Worm (Caenorhabditis elegans) whole organism, young adult: ENCODE measurements around the gene aman-1.

ENCODE experiments used
- B0261.1 ChIP-seq: sonication (generic microtip); optimal IDR thresholded peaks from 2 replicates; lab custom pipeline; 2016; ENCODE audit warnings: mild to moderate bottlenecking, missing genetic modification characterization, moderate library complexity, missing compliant biosample characterization
- B0336.3 ChIP-seq: fragments of 200-800 bp; sonication (Bioruptor generic); IDR thresholded peaks from 2 replicates; pipeline ENCODE4 v1.3.6; 2022; ENCODE audit warnings: missing genetic modification characterization, missing compliant biosample characterization
- F22D6.2 ChIP-seq: sonication (generic microtip); optimal IDR thresholded peaks from 2 replicates; lab custom pipeline; 2016; ENCODE audit warnings: mild to moderate bottlenecking, missing genetic modification characterization, missing compliant biosample characterization
- F49E8.2 ChIP-seq: sonication (generic microtip); optimal IDR thresholded peaks from 3 replicates; lab custom pipeline; 2017; ENCODE audit warnings: missing genetic modification characterization, mild to moderate bottlenecking, missing compliant biosample characterization, antibody characterized with exemption, moderate library complexity; ENCODE audit not compliant: insufficient read depth
- K12H6.12 ChIP-seq: fragments of 200-800 bp; sonication (Bioruptor generic); optimal IDR thresholded peaks from 2 replicates; lab custom pipeline; 2018; ENCODE audit warnings: mild to moderate bottlenecking, missing genetic modification characterization, missing compliant biosample characterization
- T26A5.8 ChIP-seq: sonication (generic microtip); optimal IDR thresholded peaks from 2 replicates; lab custom pipeline; 2016; ENCODE audit warnings: missing genetic modification characterization, missing compliant biosample characterization
- Y56A3A.18 ChIP-seq: fragments of 200-800 bp; sonication (Bioruptor generic); IDR thresholded peaks from 2 replicates; pipeline ENCODE4 v1.3.6; 2022; ENCODE audit warnings: missing genetic modification reagents, missing genetic modification characterization, missing compliant biosample characterization
- Y79H2A.3 ChIP-seq: fragments of 200-800 bp; sonication (Bioruptor generic); conservative IDR thresholded peaks from 2 replicates; pipeline ENCODE4 v1.3.6; 2022; ENCODE audit warnings: missing genetic modification reagents, missing genetic modification characterization, missing compliant biosample characterization
- aptf-2 ChIP-seq: fragments of 200-800 bp; sonication (Bioruptor generic); conservative IDR thresholded peaks from 2 replicates; pipeline ENCODE4 v1.3.6; 2022; ENCODE audit warnings: missing genetic modification reagents, missing genetic modification characterization, missing compliant biosample characterization
- aptf-3 ChIP-seq: fragments of 200-800 bp; sonication (Bioruptor generic); IDR thresholded peaks from 2 replicates; pipeline ENCODE4 v1.3.6; 2022; ENCODE audit warnings: missing genetic modification characterization, missing compliant biosample characterization
- cebp-1 ChIP-seq, 2 experiments: fragments of 200-800 bp in 1 of 2; sonication (Bioruptor generic) in 1 of 2; sonication (generic microtip) in 1 of 2; IDR thresholded peaks in 1 of 2; optimal IDR thresholded peaks in 1 of 2; 2 replicates each; pipeline versions ENCODE4 v1.3.6 to Lab custom; 2017 to 2022; ENCODE audit warnings: missing compliant biosample characterization in 2 of 2, missing genetic modification characterization in 2 of 2, mild to moderate bottlenecking in 1 of 2, missing genetic modification reagents in 1 of 2, moderate library complexity in 1 of 2
- ceh-40 ChIP-seq: fragments of 200-800 bp; sonication (Bioruptor generic); IDR thresholded peaks from 2 replicates; pipeline ENCODE4 v1.3.6; 2022; ENCODE audit warnings: missing genetic modification characterization, missing compliant biosample characterization
- ceh-79 ChIP-seq: sonication (generic microtip); optimal IDR thresholded peaks from 2 replicates; lab custom pipeline; 2017; ENCODE audit warnings: mild to moderate bottlenecking, missing genetic modification characterization, missing compliant biosample characterization
- ceh-91 ChIP-seq: fragments of 200-800 bp; sonication (Bioruptor generic); IDR thresholded peaks from 2 replicates; pipeline ENCODE4 v1.3.6; 2022; ENCODE audit warnings: missing genetic modification reagents, missing genetic modification characterization, missing compliant biosample characterization
- die-1 ChIP-seq: sonication (generic microtip); optimal IDR thresholded peaks from 2 replicates; lab custom pipeline; 2016; ENCODE audit warnings: missing genotype, mild to moderate bottlenecking, missing genetic modification characterization, missing compliant biosample characterization
- dpl-1 ChIP-seq: fragments of 150-350 bp; optimal IDR thresholded peaks from 2 replicates; lab custom pipeline; 2014; ENCODE audit warnings: missing biosample characterization, missing genetic modification reagents, missing genetic modification characterization
- efl-1 ChIP-seq: fragments of 150-350 bp; optimal IDR thresholded peaks from 2 replicates; lab custom pipeline; 2014; ENCODE audit warnings: missing biosample characterization, missing genetic modification reagents, missing genetic modification characterization
- gei-17 ChIP-seq: fragments of 200-800 bp; sonication (Bioruptor generic); optimal IDR thresholded peaks from 2 replicates; lab custom pipeline; 2018; ENCODE audit warnings: mild to moderate bottlenecking, missing genetic modification characterization, missing compliant biosample characterization
- hlh-26 ChIP-seq: fragments of 200-800 bp; sonication (Bioruptor generic); conservative IDR thresholded peaks from 2 replicates; pipeline ENCODE4 v1.3.6; 2022; ENCODE audit warnings: missing genetic modification reagents, missing genetic modification characterization, missing compliant biosample characterization
- hmg-20 ChIP-seq: fragments of 200-800 bp; sonication (Bioruptor generic); IDR thresholded peaks from 2 replicates; pipeline ENCODE4 v1.3.6; 2022; ENCODE audit warnings: missing genetic modification reagents, missing genetic modification characterization, missing compliant biosample characterization
- hsf-1 ChIP-seq: fragments of 200-800 bp; sonication (Bioruptor generic); IDR thresholded peaks from 2 replicates; pipeline ENCODE4 v1.3.6; 2022; ENCODE audit warnings: missing genetic modification reagents, missing genetic modification characterization, missing compliant biosample characterization
- let-526 ChIP-seq: fragments of 200-800 bp; sonication (Bioruptor generic); IDR thresholded peaks from 2 replicates; pipeline ENCODE4 v1.3.6; 2022; ENCODE audit warnings: missing genetic modification reagents, missing genetic modification characterization, missing compliant biosample characterization
- let-607 ChIP-seq, 2 experiments: fragments of 200-800 bp in 1 of 2; sonication (Bioruptor generic) in 1 of 2; sonication (generic microtip) in 1 of 2; optimal IDR thresholded peaks; 2 replicates each; lab custom pipeline; 2016 to 2018; ENCODE audit warnings: mild to moderate bottlenecking in 2 of 2, missing compliant biosample characterization in 2 of 2, missing genetic modification characterization in 2 of 2, moderate library complexity in 2 of 2, missing genotype in 1 of 2
- lin-40 ChIP-seq: sonication (generic microtip); optimal IDR thresholded peaks from 2 replicates; lab custom pipeline; 2016; ENCODE audit warnings: missing genetic modification characterization, mild to moderate bottlenecking, missing compliant biosample characterization, missing genotype, missing genetic modification reagents
- madf-10 ChIP-seq: sonication (generic microtip); optimal IDR thresholded peaks from 2 replicates; lab custom pipeline; 2016; ENCODE audit warnings: mild to moderate bottlenecking, missing genetic modification characterization, missing compliant biosample characterization
- madf-3 ChIP-seq: fragments of 200-800 bp; sonication (Bioruptor generic); IDR thresholded peaks from 2 replicates; pipeline ENCODE4 v1.3.6; 2022; ENCODE audit warnings: missing genetic modification reagents, missing genetic modification characterization, missing compliant biosample characterization
- madf-6 ChIP-seq: fragments of 200-800 bp; sonication (Bioruptor generic); IDR thresholded peaks from 2 replicates; pipeline ENCODE4 v1.3.6; 2022; ENCODE audit warnings: missing genetic modification reagents, missing genetic modification characterization, missing compliant biosample characterization
- mcd-1 ChIP-seq: fragments of 200-800 bp; sonication (Bioruptor generic); IDR thresholded peaks from 2 replicates; pipeline ENCODE4 v1.3.6; 2022; ENCODE audit warnings: missing genetic modification reagents, missing genetic modification characterization, missing compliant biosample characterization
- nhr-179 ChIP-seq: sonication (generic microtip); optimal IDR thresholded peaks from 2 replicates; lab custom pipeline; 2016; ENCODE audit warnings: mild to moderate bottlenecking, missing genetic modification characterization, missing compliant biosample characterization
- nhr-80 ChIP-seq: sonication (generic microtip); optimal IDR thresholded peaks from 2 replicates; lab custom pipeline; 2016; ENCODE audit warnings: missing genetic modification characterization, missing compliant biosample characterization
- rcor-1 ChIP-seq: fragments of 200-800 bp; sonication (Bioruptor generic); IDR thresholded peaks from 2 replicates; pipeline ENCODE4 v1.3.6; 2022; ENCODE audit warnings: missing genetic modification reagents, missing genetic modification characterization, missing compliant biosample characterization
- snpc-1.1 ChIP-seq: sonication (generic microtip); optimal IDR thresholded peaks from 2 replicates; lab custom pipeline; 2017; ENCODE audit warnings: missing genetic modification characterization, mild to moderate bottlenecking, missing compliant biosample characterization, antibody characterized with exemption, moderate library complexity, missing genotype, missing genetic modification reagents; ENCODE audit not compliant: insufficient read depth
- snpc-4 ChIP-seq, 5 experiments: fragments of 150-350 bp in 1 of 5; sonication (generic microtip) in 4 of 5; optimal IDR thresholded peaks; 2 replicates each; lab custom pipeline; 2014 to 2018; ENCODE audit warnings: missing genetic modification characterization in 5 of 5, missing biosample characterization in 3 of 5, antibody characterized with exemption in 2 of 5, mild to moderate bottlenecking in 2 of 5, missing compliant biosample characterization in 2 of 5, missing genotype in 2 of 5, moderate library complexity in 2 of 5, missing genetic modification reagents in 1 of 5
- sptf-2 ChIP-seq: fragments of 200-800 bp; sonication (Bioruptor generic); optimal IDR thresholded peaks from 2 replicates; lab custom pipeline; 2018; ENCODE audit warnings: mild to moderate bottlenecking, missing genetic modification characterization, missing compliant biosample characterization
- ztf-25 ChIP-seq: fragments of 200-800 bp; sonication (Bioruptor generic); IDR thresholded peaks from 2 replicates; pipeline ENCODE4 v1.3.6; 2022; ENCODE audit warnings: missing genetic modification reagents, missing genetic modification characterization, missing compliant biosample characterization

aman-1 gene

DNA sequence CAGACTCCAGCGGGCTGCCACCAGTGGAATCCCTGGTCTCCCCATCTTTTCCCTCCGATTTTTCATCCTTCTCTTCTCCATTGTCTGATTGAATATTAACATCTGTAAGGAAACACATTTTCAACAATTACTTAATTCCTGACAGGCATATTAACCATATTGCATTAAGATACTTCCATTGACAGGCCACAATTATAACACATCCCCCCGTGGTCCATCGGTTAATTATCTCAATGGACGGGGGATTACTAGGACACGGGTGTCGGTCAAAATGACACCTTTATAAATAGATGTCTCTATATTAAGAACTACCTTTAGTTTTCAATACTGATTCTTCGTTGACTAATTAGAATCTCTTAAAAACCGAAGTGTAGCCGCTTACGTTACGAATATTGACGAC lies 26.8 kb downstream of the aman-1 start:
- TF ChIP-seq dpl-1 (GFP tag; lab: Kevin White, UChicago) (no peak), aptf-3 (GFP tag; lab: Robert Waterston, UW) (no peak), rcor-1 (GFP tag; lab: Robert Waterston, UW) (no peak), F49E8.2 (tag; lab: Kevin White, UChicago) (no peak), madf-6 (GFP tag; lab: Robert Waterston, UW) (no peak), B0261.1 (tag; lab: Kevin White, UChicago) (no peak), ceh-40 (GFP tag; lab: Robert Waterston, UW) (no peak), ceh-91 (GFP tag; lab: Robert Waterston, UW) (no peak)

DNA sequence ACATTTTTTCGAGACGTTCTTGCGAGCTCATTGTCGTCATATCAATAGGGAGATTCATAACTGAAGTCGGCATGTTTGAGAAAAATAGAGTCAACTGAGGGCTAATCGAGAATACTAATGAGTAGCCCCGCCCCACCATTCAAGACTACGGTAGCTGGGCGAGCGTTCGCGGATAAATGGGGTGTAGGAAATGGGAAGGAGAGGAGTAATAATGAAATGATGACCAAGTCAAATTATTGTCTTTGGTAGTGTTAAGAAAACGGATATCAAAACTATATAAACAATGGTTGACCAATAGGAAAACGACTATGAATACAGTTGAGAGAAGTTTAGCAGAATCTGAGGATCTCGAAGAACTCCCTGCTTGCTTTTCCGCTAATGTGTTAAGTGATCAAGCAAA lies 28.6 kb downstream of the aman-1 start, which contains the start of gene mls-2:
mls-2 (minus strand) TSS at position 101 of the 400 bp plus-strand sequence.
- TF ChIP-seq gei-17 (GFP tag; lab: Kevin White, UChicago) (no peak), hlh-26 (no peak), ztf-25 (GFP tag; lab: Robert Waterston, UW) (no peak), madf-10 (tag; lab: Kevin White, UChicago) (no peak), ceh-79 (tag; lab: Kevin White, UChicago) (no peak), efl-1 (GFP tag; lab: Kevin White, UChicago) (no peak), Y56A3A.18 (GFP tag; lab: Robert Waterston, UW) (no peak)

DNA sequence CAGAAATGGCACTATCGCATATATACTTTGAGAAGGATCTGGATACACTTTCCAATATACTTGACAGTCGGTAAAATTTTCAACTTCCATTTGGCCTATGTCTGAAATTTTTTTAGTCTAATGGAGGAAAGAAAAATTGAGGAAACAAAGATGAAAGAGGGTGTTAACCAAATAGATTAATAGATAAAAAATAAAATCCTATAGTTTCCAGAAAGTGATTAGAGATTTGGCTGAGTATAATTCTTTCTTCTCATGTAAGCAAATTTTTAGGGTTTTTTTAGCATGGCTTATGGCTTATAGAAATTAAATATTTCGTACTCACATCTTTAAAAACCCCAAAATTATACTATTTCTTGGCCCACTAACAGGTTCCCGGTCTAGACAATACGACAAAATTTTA lies 37.0 kb downstream of the aman-1 start, which contains the start of gene npr-1:
npr-1 (minus strand) TSS at position 101 of the 400 bp plus-strand sequence.
- TF ChIP-seq madf-3 (GFP tag; lab: Robert Waterston, UW) (no peak), hsf-1 (GFP tag; lab: Robert Waterston, UW) (no peak), Y79H2A.3 (GFP tag; lab: Robert Waterston, UW) (no peak), cebp-1 (GFP tag; IDR thresholded peaks at IDR 0.05; lab: Robert Waterston, UW) (no peak), cebp-1 (tag; optimal IDR thresholded peaks at IDR 0.05; lab: Kevin White, UChicago) (no peak), F22D6.2 (tag; lab: Kevin White, UChicago) (no peak), B0336.3 (GFP tag; lab: Robert Waterston, UW) (no peak), snpc-1.1 (tag; lab: Kevin White, UChicago) (no peak), hmg-20 (GFP tag; lab: Robert Waterston, UW) (no peak), ceh-40 (GFP tag; lab: Robert Waterston, UW) (no peak), nhr-80 (tag; lab: Kevin White, UChicago) (no peak), let-607 (tag; optimal IDR thresholded peaks at IDR 0.05; lab: Kevin White, UChicago) (no peak), aptf-2 (GFP tag; lab: Robert Waterston, UW) (no peak), die-1 (tag; lab: Kevin White, UChicago) (no peak), mcd-1 (GFP tag; lab: Robert Waterston, UW) (no peak)

DNA sequence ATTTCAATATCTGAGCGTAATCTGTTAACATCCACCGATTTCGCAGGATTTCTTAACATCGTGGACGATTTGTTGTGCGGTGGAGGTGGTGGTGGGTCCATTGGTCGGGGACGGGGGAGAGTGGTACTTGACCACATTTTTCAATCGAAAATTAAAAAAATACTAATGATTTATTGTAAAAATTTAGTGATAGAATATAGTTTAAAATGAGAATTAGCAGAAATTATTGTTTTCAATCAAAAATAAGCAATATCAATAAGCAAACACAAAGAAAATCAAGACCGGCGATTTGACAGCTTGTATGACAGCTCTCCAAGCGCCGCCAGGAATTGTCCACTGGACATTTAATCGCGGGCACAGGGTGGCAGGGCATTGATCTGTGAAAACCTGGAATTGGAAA lies 49.3 kb downstream of the aman-1 start, which contains the start of gene hum-10:
hum-10 (minus strand) TSS at position 101 of the 400 bp plus-strand sequence.
- TF ChIP-seq nhr-80 (tag; lab: Kevin White, UChicago) (no peak), sptf-2 (GFP tag; lab: Kevin White, UChicago) (no peak), nhr-179 (tag; lab: Kevin White, UChicago) (no peak), snpc-4 (GFP tag; optimal IDR thresholded peaks at IDR 0.05; lab: Kevin White, UChicago) (no peak), snpc-4 (tag; optimal IDR thresholded peaks at IDR 0.05; lab: Kevin White, UChicago) (no peak), die-1 (tag; lab: Kevin White, UChicago) (no peak), Y79H2A.3 (GFP tag; lab: Robert Waterston, UW) (no peak), T26A5.8 (tag; lab: Kevin White, UChicago) (no peak), let-607 (tag; optimal IDR thresholded peaks at IDR 0.05; lab: Kevin White, UChicago) (no peak), ceh-91 (GFP tag; lab: Robert Waterston, UW) (no peak), let-526 (GFP tag; lab: Robert Waterston, UW) (no peak), lin-40 (tag; lab: Kevin White, UChicago) (no peak), K12H6.12 (tag; lab: Kevin White, UChicago) (no peak)
